Worm (Caenorhabditis elegans): Measurements from ENCODE around the gene Y56A3A.31.
A peak's percentile ranks its signal among the peaks of the same experiment; 100 is the strongest.

The Y56A3A.31 gene

ce11 chrIII:12015611-12016010 lies 41.3 kb downstream of the Y56A3A.31 start:
- TF ChIP-seq lin-35 (GFP tag; optimal IDR thresholded peaks at IDR 0.05) (peak in 1 of 2 experiments; percentile 44), unc-130 (tag; optimal IDR thresholded peaks at IDR 0.05) (peak; percentile 24), grh-1 (GFP tag; IDR thresholded peaks at IDR 0.05) (peak; percentile 11; the same call in 1 of the 2 replicates), xbp-1 (tag; optimal IDR thresholded peaks at IDR 0.05) (no peak), nhr-19 (GFP tag; conservative IDR thresholded peaks at IDR 0.05) (no peak), ztf-4 (tag; optimal IDR thresholded peaks at IDR 0.05) (no peak), alr-1 (tag; optimal IDR thresholded peaks at IDR 0.05; ENCODE audit: borderline replicate concordance) (no peak), irx-1 (tag; optimal IDR thresholded peaks at IDR 0.05) (no peak), fkh-10 (GFP tag; optimal IDR thresholded peaks at IDR 0.05) (no peak), C34B4.2 (tag; optimal IDR thresholded peaks at IDR 0.05) (no peak), nhr-47 (tag; optimal IDR thresholded peaks at IDR 0.05) (no peak), ceh-8 (GFP tag; optimal IDR thresholded peaks at IDR 0.05) (no peak), zag-1 (tag; optimal IDR thresholded peaks at IDR 0.05) (no peak), unc-98 (GFP tag; IDR thresholded peaks at IDR 0.05) (no peak), nhr-76 (tag; optimal IDR thresholded peaks at IDR 0.05) (no peak), efl-3 (GFP tag; optimal IDR thresholded peaks at IDR 0.05) (no peak), nhr-28 (tag; optimal IDR thresholded peaks at IDR 0.05) (no peak), hlh-17 (GFP tag; optimal IDR thresholded peaks at IDR 0.05; ENCODE audit: borderline replicate concordance) (no peak), nhr-237 (tag; optimal IDR thresholded peaks at IDR 0.05) (no peak), lir-3 (tag; optimal IDR thresholded peaks at IDR 0.05; ENCODE audit: poor library complexity) (no peak), elt-2 (tag; optimal IDR thresholded peaks at IDR 0.05) (no peak), fkh-4 (tag; optimal IDR thresholded peaks at IDR 0.05; ENCODE audit: borderline replicate concordance) (no peak), lin-13 (GFP tag; optimal IDR thresholded peaks at IDR 0.05) (no peak), unc-62 (GFP tag; optimal IDR thresholded peaks at IDR 0.05) (no peak), fos-1 (tag; optimal IDR thresholded peaks at IDR 0.05) (no peak), fkh-8 (tag; optimal IDR thresholded peaks at IDR 0.05) (no peak), mef-2 (tag; optimal IDR thresholded peaks at IDR 0.05) (no peak), dpl-1 (GFP tag; optimal IDR thresholded peaks at IDR 0.05) (no peak), F16B12.6 (tag; optimal IDR thresholded peaks at IDR 0.05) (no peak), pqm-1 (tag; optimal IDR thresholded peaks at IDR 0.05) (no peak), ets-5 (GFP tag; IDR thresholded peaks at IDR 0.05) (no peak), aly-2 (tag; optimal IDR thresholded peaks at IDR 0.05) (no peak), mab-9 (GFP tag; IDR thresholded peaks at IDR 0.05) (no peak), rnt-1 (tag; optimal IDR thresholded peaks at IDR 0.05) (no peak), tlp-1 (tag; optimal IDR thresholded peaks at IDR 0.05) (no peak), ceh-90 (tag; optimal IDR thresholded peaks at IDR 0.05) (no peak), nhr-90 (tag; optimal IDR thresholded peaks at IDR 0.05; ENCODE audit: poor library complexity) (no peak), snu-23 (GFP tag; optimal IDR thresholded peaks at IDR 0.05) (peak; percentile 61), pax-3 (tag; optimal IDR thresholded peaks at IDR 0.05) (no peak), C04F5.9 (tag; optimal IDR thresholded peaks at IDR 0.05) (no peak), nhr-20 (tag; optimal IDR thresholded peaks at IDR 0.05) (peak; percentile 58), sptf-1 (tag; optimal IDR thresholded peaks at IDR 0.05) (no peak), isw-1 (GFP tag; IDR thresholded peaks at IDR 0.05) (no peak), nhr-85 (tag) (peak; percentile 77), mdl-1 (tag; optimal IDR thresholded peaks at IDR 0.05) (peak in 1 of 2 experiments; percentile 15), tbx-2 (tag; optimal IDR thresholded peaks at IDR 0.05) (no peak), egl-13 (tag; optimal IDR thresholded peaks at IDR 0.05) (no peak), lin-39 (tag; optimal IDR thresholded peaks at IDR 0.05) (no peak), dsc-1 (tag; optimal IDR thresholded peaks at IDR 0.05) (no peak), C16A3.4 (tag; optimal IDR thresholded peaks at IDR 0.05) (no peak), sox-4 (tag; optimal IDR thresholded peaks at IDR 0.05) (no peak), nhr-71 (tag; optimal IDR thresholded peaks at IDR 0.05) (peak; percentile 31), snpc-4 (tag; optimal IDR thresholded peaks at IDR 0.05) (no peak), unc-86 (tag; optimal IDR thresholded peaks at IDR 0.05) (no peak)
